Worm (Caenorhabditis elegans): ENCODE measurements around the gene R07G3.8.

The R07G3.8 gene

ce11 chrII:7642016-7642653 lies 21.8 kb upstream of the R07G3.8 start (continued):
- TF ChIP-seq ztf-11 (tag; optimal IDR thresholded peaks at IDR 0.05) = peak in 1 of 2 experiments; percentile 36
- peak; percentile 35 for TF ChIP-seq lin-39 (tag; optimal IDR thresholded peaks at IDR 0.05)
- TF ChIP-seq egl-27 (tag; optimal IDR thresholded peaks at IDR 0.05) = peak in 1 of 2 experiments; percentile 21
- peak; percentile 67 for TF ChIP-seq dsc-1 (tag; optimal IDR thresholded peaks at IDR 0.05)
- TF ChIP-seq efl-1 (optimal IDR thresholded peaks at IDR 0.05) = peak; percentile 38 to 42
- peak in 1 of 2 experiments; percentile 39 for TF ChIP-seq efl-1 (GFP tag; optimal IDR thresholded peaks at IDR 0.05 in 1 of 2)
- no peak for TF ChIP-seq ets-5 (GFP tag; IDR thresholded peaks at IDR 0.05)
- TF ChIP-seq zag-1 (tag; optimal IDR thresholded peaks at IDR 0.05) = peak; percentile 64
- TF ChIP-seq hlh-17 (GFP tag; optimal IDR thresholded peaks at IDR 0.05; ENCODE audit: borderline replicate concordance) = no peak
- TF ChIP-seq zip-4 (GFP tag; optimal IDR thresholded peaks at IDR 0.05) = no peak
- peak; percentile 18 for TF ChIP-seq fkh-4 (tag; optimal IDR thresholded peaks at IDR 0.05; ENCODE audit: borderline replicate concordance)

ce11 chrII:7640161-7640841 lies 20.0 kb upstream of the R07G3.8 start:
- TF ChIP-seq mep-1 (tag; optimal IDR thresholded peaks at IDR 0.05) (peak; percentile 18), snu-23 (GFP tag; optimal IDR thresholded peaks at IDR 0.05) (peak; percentile 34), Y116A8C.19 (tag; optimal IDR thresholded peaks at IDR 0.05; ENCODE audit: borderline replicate concordance) (no peak), fkh-8 (tag; optimal IDR thresholded peaks at IDR 0.05) (peak; percentile 39), irx-1 (tag; optimal IDR thresholded peaks at IDR 0.05) (no peak), dsc-1 (tag; optimal IDR thresholded peaks at IDR 0.05) (peak; percentile 38), nhr-20 (tag; optimal IDR thresholded peaks at IDR 0.05) (peak; percentile 37), nhr-71 (tag; optimal IDR thresholded peaks at IDR 0.05) (peak; percentile 78), lin-14 (GFP tag; optimal IDR thresholded peaks at IDR 0.05) (peak; percentile 76), efl-1 (optimal IDR thresholded peaks at IDR 0.05) (peak in 1 of 2 experiments; percentile 18), efl-1 (GFP tag; optimal IDR thresholded peaks at IDR 0.05 in 1 of 2) (peak in 1 of 2 experiments; percentile 84), nhr-12 (tag; optimal IDR thresholded peaks at IDR 0.05) (no peak), zip-4 (GFP tag; optimal IDR thresholded peaks at IDR 0.05) (no peak), swsn-7 (tag; optimal IDR thresholded peaks at IDR 0.05) (peak; percentile 35), lin-35 (GFP tag; optimal IDR thresholded peaks at IDR 0.05) (no peak), rnt-1 (tag; optimal IDR thresholded peaks at IDR 0.05) (peak; percentile 79), lsy-2 (tag; optimal IDR thresholded peaks at IDR 0.05) (peak; percentile 24 to 51), C34B4.2 (tag; optimal IDR thresholded peaks at IDR 0.05) (no peak), nhr-11 (tag; optimal IDR thresholded peaks at IDR 0.05) (peak; percentile 13)

ce11 chrII:7639036-7639435 lies 18.7 kb upstream of the R07G3.8 start:
- TF ChIP-seq elt-2 (tag; optimal IDR thresholded peaks at IDR 0.05) = peak; percentile 40
- TF ChIP-seq tlp-1 (tag; optimal IDR thresholded peaks at IDR 0.05) = no peak

DNA sequence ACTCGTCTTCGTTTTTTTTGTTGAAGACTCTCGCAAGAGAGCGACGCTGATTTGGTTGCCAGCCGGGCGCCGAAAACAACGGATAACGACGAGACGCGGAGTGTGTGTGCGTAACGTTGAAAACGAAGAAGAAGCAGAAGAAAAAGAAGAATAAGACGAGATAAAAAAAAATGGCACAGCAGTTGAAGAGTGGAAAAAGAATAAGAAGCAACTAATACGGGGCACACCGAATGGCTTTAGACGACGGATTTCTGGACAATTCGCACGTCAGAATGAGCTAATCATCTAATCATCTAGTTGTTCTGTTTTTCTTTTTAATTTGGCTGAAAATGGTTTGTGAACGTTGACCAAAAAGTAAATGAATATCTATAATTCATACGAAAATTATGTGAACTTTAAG lies 16.6 kb upstream of the R07G3.8 start:
- TF ChIP-seq dsc-1 (tag; optimal IDR thresholded peaks at IDR 0.05) (peak; percentile 61), jun-1 (tag; optimal IDR thresholded peaks at IDR 0.05) (no peak)

DNA sequence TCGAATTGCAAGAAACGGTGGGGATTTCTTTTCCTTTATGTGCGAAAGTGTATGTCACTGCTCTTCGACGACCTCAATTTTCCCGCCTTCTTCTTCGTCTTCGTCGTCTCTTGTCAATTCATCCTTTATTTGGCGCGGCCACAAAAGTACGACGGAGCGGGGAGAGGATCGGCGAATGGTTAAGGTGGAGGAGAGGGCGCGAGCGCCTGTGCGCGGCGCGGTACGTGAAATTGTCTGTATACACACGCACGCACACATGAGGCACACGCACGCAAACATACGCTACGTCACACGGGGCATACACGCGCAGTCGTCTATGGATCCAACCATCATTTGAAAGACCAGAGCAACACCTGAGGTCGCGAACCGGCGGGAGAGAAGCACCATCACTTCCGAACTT lies 15.0 kb upstream of the R07G3.8 start:
- TF ChIP-seq unc-62 (GFP tag; optimal IDR thresholded peaks at IDR 0.05) (no peak), lir-3 (tag; optimal IDR thresholded peaks at IDR 0.05; ENCODE audit: poor library complexity) (no peak), ceh-82 (tag; optimal IDR thresholded peaks at IDR 0.05) (no peak), lin-35 (GFP tag; optimal IDR thresholded peaks at IDR 0.05) (peak in 1 of 2 experiments; percentile 4), sup-37 (GFP tag; optimal IDR thresholded peaks at IDR 0.05) (no peak), lin-14 (GFP tag; optimal IDR thresholded peaks at IDR 0.05) (peak; percentile 4)

Measured in whole organism, L1 larva.